Worm (Caenorhabditis elegans): ENCODE measurements around the gene F13A2.4.

Gene F13A2.4

ce11 chrV:4418116-4418515, 18.1 kb upstream of the F13A2.4 start, which contains the start of gene Y47D7A.6:
Gene Y47D7A.6, minus strand, starts transcription at chrV:4418216.
- TF ChIP-seq mdl-1 (tag; optimal IDR thresholded peaks at IDR 0.05) (no peak), lin-15B (tag; optimal IDR thresholded peaks at IDR 0.05) (no peak), ceh-8 (GFP tag; optimal IDR thresholded peaks at IDR 0.05) (no peak), C34B4.2 (tag; optimal IDR thresholded peaks at IDR 0.05) (no peak), sptf-1 (tag; optimal IDR thresholded peaks at IDR 0.05) (no peak), nhr-71 (tag; optimal IDR thresholded peaks at IDR 0.05) (no peak), C16A3.4 (tag; optimal IDR thresholded peaks at IDR 0.05) (no peak), ets-5 (GFP tag; IDR thresholded peaks at IDR 0.05) (no peak), Y116A8C.19 (tag; optimal IDR thresholded peaks at IDR 0.05; ENCODE audit: borderline replicate concordance) (no peak), nhr-11 (tag; optimal IDR thresholded peaks at IDR 0.05) (no peak), lin-14 (GFP tag; optimal IDR thresholded peaks at IDR 0.05) (no peak), mep-1 (tag; optimal IDR thresholded peaks at IDR 0.05) (no peak), ztf-4 (tag; optimal IDR thresholded peaks at IDR 0.05) (no peak), fkh-10 (GFP tag; optimal IDR thresholded peaks at IDR 0.05) (no peak), ama-1 (optimal IDR thresholded peaks at IDR 0.05) (no peak), F16B12.6 (tag; optimal IDR thresholded peaks at IDR 0.05) (no peak), fkh-8 (tag; optimal IDR thresholded peaks at IDR 0.05) (no peak), snu-23 (GFP tag; optimal IDR thresholded peaks at IDR 0.05) (no peak), lsy-2 (tag; optimal IDR thresholded peaks at IDR 0.05) (no peak)

DNA sequence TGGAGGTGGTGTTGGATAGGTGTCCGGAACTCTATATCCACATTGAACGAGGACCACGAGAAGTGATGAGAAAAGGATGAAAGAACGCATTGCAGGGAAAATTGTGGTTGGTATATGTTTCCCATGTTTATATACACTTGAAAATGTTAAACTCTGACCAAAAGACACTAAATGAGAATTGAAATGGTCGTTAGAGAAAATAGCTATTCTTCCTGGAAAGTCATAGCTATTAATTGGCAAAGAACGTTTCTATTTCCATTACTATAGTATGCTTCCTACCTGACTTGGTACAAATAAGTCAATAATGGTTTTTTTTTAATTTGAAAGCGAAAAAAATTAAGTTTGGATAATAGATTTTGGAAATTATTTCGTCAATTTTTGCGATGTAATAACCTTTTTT, 16.7 kb upstream of the F13A2.4 start, which contains the start of gene Y47D7A.18:
Gene Y47D7A.18, minus strand, starts transcription at position 101 of the 400 bp plus-strand sequence.
- TF ChIP-seq irx-1 (tag; optimal IDR thresholded peaks at IDR 0.05) (no peak), grh-1 (GFP tag; IDR thresholded peaks at IDR 0.05) (no peak), vab-15 (tag; optimal IDR thresholded peaks at IDR 0.05) (no peak), hlh-17 (GFP tag; optimal IDR thresholded peaks at IDR 0.05; ENCODE audit: borderline replicate concordance) (no peak), tbx-2 (tag; optimal IDR thresholded peaks at IDR 0.05) (no peak), sptf-1 (tag; optimal IDR thresholded peaks at IDR 0.05) (no peak), skn-1 (tag; optimal IDR thresholded peaks at IDR 0.05) (no peak)

- TF ChIP-seq pag-3 (tag; optimal IDR thresholded peaks at IDR 0.05; ENCODE audit: borderline replicate concordance, insufficient read depth) (no peak), unc-30 (tag; optimal IDR thresholded peaks at IDR 0.05) (no peak), xbp-1 (tag; optimal IDR thresholded peaks at IDR 0.05) (no peak), skn-1 (tag; optimal IDR thresholded peaks at IDR 0.05) (no peak), F16B12.6 (tag; optimal IDR thresholded peaks at IDR 0.05) (no peak), nhr-28 (tag; optimal IDR thresholded peaks at IDR 0.05) (no peak), lir-3 (tag; optimal IDR thresholded peaks at IDR 0.05; ENCODE audit: poor library complexity) (no peak), nhr-85 (tag) (no peak), mep-1 (tag; optimal IDR thresholded peaks at IDR 0.05) (no peak)
Measured at ce11 chrV:4414613-4415071, 14.6 kb upstream of the F13A2.4 start, which contains the start of gene grl-5. Gene grl-5, minus strand, starts transcription at chrV:4414663.

DNA sequence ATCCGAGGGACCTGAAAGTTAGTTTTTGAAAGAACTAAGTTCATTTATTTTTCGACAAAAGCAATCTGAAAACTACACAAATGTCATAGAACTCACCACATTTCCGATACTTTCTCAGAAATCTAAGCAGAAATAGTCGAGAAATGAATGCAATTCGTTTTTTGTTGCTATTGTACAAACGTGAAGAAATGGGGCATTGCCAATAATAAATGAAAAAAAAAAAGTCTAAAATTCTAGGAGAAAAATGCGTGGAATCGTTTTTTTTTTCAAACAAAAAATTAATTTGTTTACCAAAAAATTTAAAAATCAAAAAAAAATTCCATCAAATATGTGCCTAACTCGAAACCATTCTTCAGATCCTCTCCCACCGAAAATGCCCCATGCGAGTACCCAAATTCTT, 11.7 kb upstream of the F13A2.4 start, which contains the start of gene Y47D7A.17:
Gene Y47D7A.17, minus strand, starts transcription at position 101 of the 400 bp plus-strand sequence.
- TF ChIP-seq nhr-19 (GFP tag; conservative IDR thresholded peaks at IDR 0.05) (no peak), fkh-10 (GFP tag; optimal IDR thresholded peaks at IDR 0.05) (no peak), dsc-1 (tag; optimal IDR thresholded peaks at IDR 0.05) (no peak), fkh-8 (tag; optimal IDR thresholded peaks at IDR 0.05) (no peak), pax-3 (tag; optimal IDR thresholded peaks at IDR 0.05) (no peak), nhr-237 (tag; optimal IDR thresholded peaks at IDR 0.05) (no peak), dpl-1 (GFP tag; optimal IDR thresholded peaks at IDR 0.05) (no peak), unc-30 (tag; optimal IDR thresholded peaks at IDR 0.05) (no peak), egl-27 (tag; optimal IDR thresholded peaks at IDR 0.05) (no peak), nhr-20 (tag; optimal IDR thresholded peaks at IDR 0.05) (no peak), aly-2 (tag; optimal IDR thresholded peaks at IDR 0.05) (no peak), lin-35 (GFP tag; optimal IDR thresholded peaks at IDR 0.05) (no peak), ama-1 (optimal IDR thresholded peaks at IDR 0.05) (no peak), hlh-4 (tag; optimal IDR thresholded peaks at IDR 0.05) (no peak)

All from whole organism, L1 larva.